Worm (Caenorhabditis elegans) whole organism, L4 larva: Measurements from ENCODE around the gene str-57.

Experiments used
- D1046.2 ChIP-seq: fragments of 200-800 bp; sonication (Bioruptor generic); IDR thresholded peaks from 2 replicates; pipeline ENCODE4 v1.3.6; 2022; ENCODE audit warnings: missing genetic modification characterization, missing compliant biosample characterization
- F26F4.8 ChIP-seq: fragments of 200-800 bp; sonication (Bioruptor generic); conservative IDR thresholded peaks from 2 replicates; pipeline ENCODE4 v1.3.6; 2022; ENCODE audit warnings: missing genetic modification characterization, missing compliant biosample characterization
- R02D3.7 ChIP-seq: fragments of 150-350 bp; sonication (generic microtip); optimal IDR thresholded peaks from 3 replicates; lab custom pipeline; 2014; ENCODE audit warnings: missing biosample characterization, missing genetic modification characterization
- T20F7.1 ChIP-seq: fragments of 200-800 bp; sonication (Bioruptor generic); optimal IDR thresholded peaks from 2 replicates; lab custom pipeline; 2018; ENCODE audit warnings: mild to moderate bottlenecking, missing genetic modification characterization, missing compliant biosample characterization
- Y75B8A.6 ChIP-seq: fragments of 200-800 bp; sonication (Bioruptor generic); IDR thresholded peaks from 2 replicates; pipeline ENCODE4 v1.3.6; 2022; ENCODE audit warnings: missing genetic modification reagents, missing genetic modification characterization, missing compliant biosample characterization
- ZK337.2 ChIP-seq: fragments of 200-800 bp; sonication (Bioruptor generic); IDR thresholded peaks from 2 replicates; pipeline ENCODE4 v1.3.6; 2022; ENCODE audit warnings: missing genetic modification reagents, missing genetic modification characterization, missing compliant biosample characterization
- ZK546.5 ChIP-seq, 2 experiments: sonication (generic microtip); optimal IDR thresholded peaks; 2 replicates each; lab custom pipeline; 2017; ENCODE audit warnings: missing biosample characterization in 2 of 2, missing genetic modification characterization in 2 of 2
- aha-1 ChIP-seq: fragments of 150-350 bp; peaks from one replicate; lab custom pipeline; 2014; ENCODE audit warnings: missing biosample characterization, missing genetic modification characterization
- ama-1 ChIP-seq: fragments of 150-350 bp; optimal IDR thresholded peaks from 2 replicates; lab custom pipeline; 2014; ENCODE audit warnings: inconsistent platforms, mixed read lengths
- arid-1 ChIP-seq: fragments of 200-800 bp; sonication (Bioruptor generic); conservative IDR thresholded peaks from 2 replicates; pipeline ENCODE4 v1.3.6; 2022; ENCODE audit warnings: missing genetic modification reagents, missing genetic modification characterization, missing compliant biosample characterization
- attf-4 ChIP-seq: sonication (generic microtip); optimal IDR thresholded peaks from 3 replicates; lab custom pipeline; 2017; ENCODE audit warnings: missing biosample characterization, missing genetic modification characterization
- ceh-62 ChIP-seq: sonication (generic microtip); optimal IDR thresholded peaks from 2 replicates; lab custom pipeline; 2017; ENCODE audit warnings: missing biosample characterization, missing genetic modification characterization
- ces-1 ChIP-seq: fragments of 150-350 bp; sonication (generic microtip); optimal IDR thresholded peaks from 4 replicates; lab custom pipeline; 2014; ENCODE audit warnings: missing biosample characterization, missing genetic modification reagents, missing genetic modification characterization
- daf-12 ChIP-seq: fragments of 150-350 bp; optimal IDR thresholded peaks from 2 replicates; lab custom pipeline; 2014; ENCODE audit warnings: missing biosample characterization, missing genetic modification reagents, missing genetic modification characterization
- daf-16 ChIP-seq, 3 experiments: sonication (generic microtip); optimal IDR thresholded peaks; 2 replicates each; lab custom pipeline; 2016 to 2017; ENCODE audit warnings: missing genetic modification characterization in 3 of 3, missing genetic modification reagents in 3 of 3, mild to moderate bottlenecking in 2 of 3, missing compliant biosample characterization in 2 of 3, missing biosample characterization in 1 of 3, moderate library complexity in 1 of 3
- dmd-8 ChIP-seq: fragments of 200-800 bp; sonication (Bioruptor generic); IDR thresholded peaks from 2 replicates; pipeline ENCODE4 v1.3.6; 2022; ENCODE audit warnings: missing genetic modification characterization, missing compliant biosample characterization
- dve-1 ChIP-seq: sonication (generic microtip); optimal IDR thresholded peaks from 2 replicates; lab custom pipeline; 2017; ENCODE audit warnings: antibody characterized with exemption, mild to moderate bottlenecking, missing genetic modification characterization, missing compliant biosample characterization; ENCODE audit not compliant: insufficient read depth
- fos-1 ChIP-seq: fragments of 150-350 bp; optimal IDR thresholded peaks from 2 replicates; lab custom pipeline; 2014; ENCODE audit warnings: missing biosample characterization, missing genetic modification characterization
- hlh-11 ChIP-seq: fragments of 200-800 bp; sonication (Bioruptor generic); optimal IDR thresholded peaks from 2 replicates; lab custom pipeline; 2018; ENCODE audit warnings: mild to moderate bottlenecking, missing genetic modification characterization, missing compliant biosample characterization
- hmg-1.1 ChIP-seq: fragments of 200-800 bp; sonication (Bioruptor generic); IDR thresholded peaks from 2 replicates; pipeline ENCODE4 v1.3.6; 2022; ENCODE audit warnings: missing genetic modification reagents, missing genetic modification characterization, missing compliant biosample characterization
- jun-1 ChIP-seq: fragments of 150-350 bp; optimal IDR thresholded peaks from 2 replicates; lab custom pipeline; 2014; ENCODE audit warnings: missing biosample characterization, missing genetic modification reagents, missing genetic modification characterization
- lin-13 ChIP-seq: fragments of 150-350 bp; optimal IDR thresholded peaks from 2 replicates; lab custom pipeline; 2014; ENCODE audit warnings: missing biosample characterization, missing genetic modification reagents, missing genetic modification characterization
- lin-15B ChIP-seq: fragments of 150-350 bp; sonication (generic microtip); optimal IDR thresholded peaks from 3 replicates; lab custom pipeline; 2014; ENCODE audit warnings: missing biosample characterization, missing genetic modification characterization
- lin-29 ChIP-seq: fragments of 200-800 bp; sonication (Bioruptor generic); IDR thresholded peaks from 2 replicates; pipeline ENCODE4 v1.3.6; 2022; ENCODE audit warnings: missing genetic modification reagents, missing genetic modification characterization, missing compliant biosample characterization
- lir-3 ChIP-seq: sonication (generic microtip); optimal IDR thresholded peaks from 2 replicates; lab custom pipeline; 2016; ENCODE audit warnings: mild to moderate bottlenecking, missing genetic modification characterization, missing compliant biosample characterization
- madf-5 ChIP-seq, 2 experiments: fragments of 200-800 bp; sonication (Bioruptor generic); IDR thresholded peaks; 2 replicates each; pipeline ENCODE4 v1.3.6; 2022; ENCODE audit warnings: missing compliant biosample characterization in 2 of 2, missing genetic modification characterization in 2 of 2
- madf-9 ChIP-seq: fragments of 200-800 bp; sonication (Bioruptor generic); conservative IDR thresholded peaks from 2 replicates; pipeline ENCODE4 v1.3.6; 2022; ENCODE audit warnings: missing genetic modification reagents, missing genetic modification characterization, missing compliant biosample characterization
- mdt-29 ChIP-seq: fragments of 200-800 bp; sonication (Bioruptor generic); IDR thresholded peaks from 2 replicates; pipeline ENCODE4 v1.3.6; 2022; ENCODE audit warnings: missing genetic modification reagents, missing genetic modification characterization, missing compliant biosample characterization
- mxl-3 ChIP-seq: fragments of 200-800 bp; sonication (Bioruptor generic); optimal IDR thresholded peaks from 2 replicates; lab custom pipeline; 2018; ENCODE audit warnings: mild to moderate bottlenecking, missing genetic modification characterization, missing compliant biosample characterization
- nhr-102 ChIP-seq: sonication (generic microtip); optimal IDR thresholded peaks from 2 replicates; lab custom pipeline; 2016; ENCODE audit warnings: mild to moderate bottlenecking, missing genetic modification characterization, moderate library complexity, missing compliant biosample characterization
- nhr-111 ChIP-seq: fragments of 200-800 bp; sonication (Bioruptor generic); optimal IDR thresholded peaks from 2 replicates; lab custom pipeline; 2018; ENCODE audit warnings: mild to moderate bottlenecking, missing genetic modification characterization, missing compliant biosample characterization
- nhr-237 ChIP-seq: sonication (generic microtip); optimal IDR thresholded peaks from 2 replicates; lab custom pipeline; 2017; ENCODE audit warnings: missing biosample characterization, missing genetic modification characterization
- nhr-25 ChIP-seq: sonication (generic microtip); optimal IDR thresholded peaks from 2 replicates; lab custom pipeline; 2017; ENCODE audit warnings: missing genetic modification characterization, mild to moderate bottlenecking, missing compliant biosample characterization, antibody characterized with exemption, moderate library complexity, borderline replicate concordance; ENCODE audit not compliant: insufficient read depth
- nhr-41 ChIP-seq: fragments of 200-800 bp; sonication (Bioruptor generic); IDR thresholded peaks from 2 replicates; pipeline ENCODE4 v1.3.6; 2022; ENCODE audit warnings: missing genetic modification reagents, missing genetic modification characterization, missing compliant biosample characterization
- nhr-42 ChIP-seq: fragments of 200-800 bp; sonication (Bioruptor generic); IDR thresholded peaks from 2 replicates; pipeline ENCODE4 v1.3.6; 2022; ENCODE audit warnings: missing genetic modification characterization, missing compliant biosample characterization
- nhr-48 ChIP-seq: sonication (generic microtip); optimal IDR thresholded peaks from 2 replicates; lab custom pipeline; 2016; ENCODE audit warnings: mild to moderate bottlenecking, missing genetic modification characterization, missing compliant biosample characterization
- nhr-6 ChIP-seq: fragments of 150-350 bp; optimal IDR thresholded peaks from 2 replicates; lab custom pipeline; 2014; ENCODE audit warnings: missing biosample characterization, missing genetic modification characterization
- nhr-76 ChIP-seq: fragments of 150-350 bp; optimal IDR thresholded peaks from 2 replicates; lab custom pipeline; 2014; ENCODE audit warnings: missing biosample characterization, missing genetic modification characterization
- pha-4 ChIP-seq, 2 experiments: fragments of 150-350 bp in 1 of 2; fragments of 200-800 bp in 1 of 2; sonication (Bioruptor generic) in 1 of 2; IDR thresholded peaks in 1 of 2; optimal IDR thresholded peaks in 1 of 2; 2 replicates each; pipeline versions ENCODE4 v1.3.6 to Lab custom; 2014 to 2022; ENCODE audit warnings: missing genetic modification characterization in 2 of 2, missing genetic modification reagents in 2 of 2, missing biosample characterization in 1 of 2, missing compliant biosample characterization in 1 of 2
- php-3 ChIP-seq: fragments of 200-800 bp; sonication (Bioruptor generic); IDR thresholded peaks from 2 replicates; pipeline ENCODE4 v1.3.6; 2022; ENCODE audit warnings: missing genetic modification reagents, missing genetic modification characterization, missing compliant biosample characterization
- snpc-1.2 ChIP-seq: fragments of 200-800 bp; sonication (Bioruptor generic); IDR thresholded peaks from 2 replicates; pipeline ENCODE4 v1.3.6; 2022; ENCODE audit warnings: missing genetic modification reagents, missing genetic modification characterization, missing compliant biosample characterization
- snpc-4 ChIP-seq: fragments of 150-350 bp; optimal IDR thresholded peaks from 2 replicates; lab custom pipeline; 2014; ENCODE audit warnings: missing biosample characterization, missing genetic modification characterization
- tag-97 ChIP-seq: fragments of 200-800 bp; sonication (Bioruptor generic); IDR thresholded peaks from 2 replicates; pipeline ENCODE4 v1.3.6; 2022; ENCODE audit warnings: missing genetic modification characterization, missing compliant biosample characterization
- tra-1 ChIP-seq: fragments of 200-800 bp; sonication (Bioruptor generic); IDR thresholded peaks from 2 replicates; pipeline ENCODE4 v1.3.6; 2022; ENCODE audit warnings: missing genetic modification reagents, missing genetic modification characterization, missing compliant biosample characterization
- unc-39 ChIP-seq: sonication (generic microtip); optimal IDR thresholded peaks from 2 replicates; lab custom pipeline; 2017; ENCODE audit warnings: missing biosample characterization, missing genetic modification characterization
- unc-62 ChIP-seq, 3 experiments: fragments of 150-350 bp in 1 of 3; sonication (generic microtip); optimal IDR thresholded peaks in 2 of 3; peaks in 1 of 3; 1 replicate in 1 of 3; 2 replicates in 2 of 3; lab custom pipeline; 2014 to 2017; ENCODE audit warnings: missing biosample characterization in 3 of 3, missing genetic modification characterization in 3 of 3, missing genetic modification reagents in 3 of 3, missing genotype in 1 of 3
- vab-7 ChIP-seq: fragments of 200-800 bp; sonication (Bioruptor generic); IDR thresholded peaks from 2 replicates; pipeline ENCODE4 v1.3.6; 2022; ENCODE audit warnings: missing genetic modification reagents, missing genetic modification characterization, missing compliant biosample characterization
- zfp-2 ChIP-seq: sonication (generic microtip); optimal IDR thresholded peaks from 2 replicates; lab custom pipeline; 2016; ENCODE audit warnings: mild to moderate bottlenecking, missing genetic modification characterization, missing compliant biosample characterization
- zfp-3 ChIP-seq: fragments of 200-800 bp; sonication (Bioruptor generic); conservative IDR thresholded peaks from 2 replicates; pipeline ENCODE4 v1.3.6; 2022; ENCODE audit warnings: missing genetic modification reagents, missing genetic modification characterization, missing compliant biosample characterization
- ztf-7 ChIP-seq: fragments of 150-350 bp; optimal IDR thresholded peaks from 2 replicates; lab custom pipeline; 2014; ENCODE audit warnings: missing biosample characterization, missing genetic modification characterization

str-57 gene

ce11 chrV:15873762-15874161 lies 3.3 kb downstream of the str-57 start:
- TF ChIP-seq ceh-62 (tag; lab: Kevin White, UChicago) = no peak
- TF ChIP-seq snpc-4 = peak; percentile 10
- peak; percentile 99 for TF ChIP-seq dmd-8 (GFP tag; lab: Robert Waterston, UW)
- TF ChIP-seq arid-1 (GFP tag; lab: Robert Waterston, UW) = peak; percentile 97
- TF ChIP-seq nhr-25 (tag; lab: Kevin White, UChicago) = no peak
- TF ChIP-seq tra-1 (GFP tag; lab: Robert Waterston, UW) = peak; percentile 96
- peak; percentile 64 for TF ChIP-seq aha-1 (tag; lab: Kevin White, UChicago)
- TF ChIP-seq lin-29 = peak; percentile 84
- peak; percentile 14 for TF ChIP-seq nhr-6 (tag; lab: Kevin White, UChicago)
- TF ChIP-seq nhr-41 (GFP tag; lab: Robert Waterston, UW) = peak; percentile 95
- no peak for TF ChIP-seq hlh-11 (tag; lab: Kevin White, UChicago)
- TF ChIP-seq php-3 = peak; percentile 91
- peak; percentile 97 for TF ChIP-seq nhr-111 (GFP tag; lab: Kevin White, UChicago)
- TF ChIP-seq jun-1 (tag; lab: Kevin White, UChicago) = peak; percentile 78
- peak; percentile 77 for TF ChIP-seq T20F7.1 (GFP tag; lab: Kevin White, UChicago)
- peak; percentile 77 for TF ChIP-seq zfp-3 (GFP tag; lab: Robert Waterston, UW)
- TF ChIP-seq tag-97 (GFP tag; lab: Robert Waterston, UW) = 0 out of 2 replicates have a peak, but pooled peaks have one; percentile 45
- peak; percentile 98 for TF ChIP-seq hmg-1.1 (GFP tag; lab: Robert Waterston, UW)
- peak; percentile 26 for TF ChIP-seq ces-1
- TF ChIP-seq daf-12 (tag; lab: Kevin White, UChicago) = no peak
- no peak for TF ChIP-seq R02D3.7 (tag; lab: Kevin White, UChicago)
- peak; percentile 75 to 97 for TF ChIP-seq daf-16 (GFP tag; optimal IDR thresholded peaks at IDR 0.05; lab: Kevin White, UChicago)
- TF ChIP-seq daf-16 (tag; optimal IDR thresholded peaks at IDR 0.05; lab: Kevin White, UChicago) = peak; percentile 79
- TF ChIP-seq zfp-2 (tag; lab: Kevin White, UChicago) = peak; percentile 71
- TF ChIP-seq madf-9 = peak; percentile 93
- no peak for TF ChIP-seq nhr-76 (tag; lab: Kevin White, UChicago)
- peak; percentile 95 for TF ChIP-seq nhr-42 (GFP tag; lab: Robert Waterston, UW)
- no peak for TF ChIP-seq unc-39 (tag; lab: Kevin White, UChicago)
- peak; percentile 80 for TF ChIP-seq ztf-7 (tag; lab: Kevin White, UChicago)
- TF ChIP-seq madf-5 (GFP tag; IDR thresholded peaks at IDR 0.05; lab: Robert Waterston, UW) = peak; percentile 97 to 99
- peak; percentile 97 for TF ChIP-seq pha-4 (GFP tag; IDR thresholded peaks at IDR 0.05; lab: Robert Waterston, UW)
- no peak for TF ChIP-seq pha-4 (tag; optimal IDR thresholded peaks at IDR 0.05; lab: Kevin White, UChicago)
- no peak for TF ChIP-seq attf-4 (tag; lab: Kevin White, UChicago)
- peak; percentile 88 for TF ChIP-seq mdt-29
- peak; percentile 47 for TF ChIP-seq lin-13
- peak; percentile 96 for TF ChIP-seq D1046.2 (GFP tag; lab: Robert Waterston, UW)
- peak; percentile 89 for TF ChIP-seq lir-3
- no peak for TF ChIP-seq ZK546.5 (tag; optimal IDR thresholded peaks at IDR 0.05; lab: Kevin White, UChicago)
- peak; percentile 93 for TF ChIP-seq ZK337.2 (GFP tag; lab: Robert Waterston, UW)
- no peak for TF ChIP-seq dve-1 (tag; lab: Kevin White, UChicago)
- peak; percentile 97 for TF ChIP-seq Y75B8A.6
- TF ChIP-seq ama-1 (lab: Kevin White, UChicago) = no peak
- no peak for TF ChIP-seq nhr-102
- TF ChIP-seq mxl-3 (GFP tag; lab: Kevin White, UChicago) = peak; percentile 89
- no peak for TF ChIP-seq lin-15B (tag; lab: Kevin White, UChicago)
- peak; percentile 98 for TF ChIP-seq F26F4.8
- no peak for TF ChIP-seq fos-1 (tag; lab: Kevin White, UChicago)
- TF ChIP-seq unc-62 (GFP tag; optimal IDR thresholded peaks at IDR 0.05 in 1 of 2; lab: Kevin White, UChicago) = no peak
- peak; percentile 54 for TF ChIP-seq unc-62 (tag; optimal IDR thresholded peaks at IDR 0.05; lab: Kevin White, UChicago)
- TF ChIP-seq nhr-237 = no peak
- TF ChIP-seq snpc-1.2 (GFP tag; lab: Robert Waterston, UW) = peak; percentile 92
- TF ChIP-seq nhr-48 = peak; percentile 86
- peak; percentile 99 for TF ChIP-seq vab-7
